Worm (Caenorhabditis elegans): ENCODE data around the gene nhr-34.
"Not testable (repeated sequence)": the region's sequence is repeated elsewhere in the genome, so short reads cannot be mapped to it uniquely, and the experiment has no call there.

ce11 chrIV:9688715-9689114 lies 13.2 kb upstream of the nhr-34 start, which contains the start of gene msp-76:
- TF ChIP-seq lir-3 (tag; optimal IDR thresholded peaks at IDR 0.05); lin-15B (tag; optimal IDR thresholded peaks at IDR 0.05); ctbp-1 (GFP tag; IDR thresholded peaks at IDR 0.05); jun-1 (tag; optimal IDR thresholded peaks at IDR 0.05); fos-1 (tag; optimal IDR thresholded peaks at IDR 0.05); pha-4 (GFP tag; IDR thresholded peaks at IDR 0.05); pha-4 (tag; optimal IDR thresholded peaks at IDR 0.05); lin-1 (GFP tag; IDR thresholded peaks at IDR 0.05); hlh-11 (tag; optimal IDR thresholded peaks at IDR 0.05): not testable (repeated sequence)

Measured in whole organism, L4 larva.